Worm (Caenorhabditis elegans) whole organism, L3 larva: ENCODE data around the gene dsl-3.
"Not testable (repeated sequence)": the region's sequence is repeated elsewhere in the genome, so short reads cannot be mapped to it uniquely, and the experiment has no call there.

Source experiments
- R02D3.7 ChIP-seq: fragments of 150-350 bp; optimal IDR thresholded peaks from 2 replicates; lab custom pipeline; 2014; ENCODE audit warnings: missing biosample characterization, missing genetic modification characterization
- ZK546.5 ChIP-seq: sonication (generic microtip); optimal IDR thresholded peaks from 2 replicates; lab custom pipeline; 2017; ENCODE audit warnings: missing biosample characterization, missing genetic modification characterization
- ama-1 ChIP-seq: fragments of 150-350 bp; optimal IDR thresholded peaks from 2 replicates; lab custom pipeline; 2018
- ceh-28 ChIP-seq: fragments of 150-350 bp; optimal IDR thresholded peaks from 2 replicates; lab custom pipeline; 2014; ENCODE audit warnings: missing biosample characterization, missing genetic modification reagents, missing genetic modification characterization
- ceh-82 ChIP-seq: fragments of 150-350 bp; optimal IDR thresholded peaks from 2 replicates; lab custom pipeline; 2014; ENCODE audit warnings: missing biosample characterization, missing genetic modification characterization
- ceh-9 ChIP-seq: sonication (generic microtip); optimal IDR thresholded peaks from 2 replicates; lab custom pipeline; 2018; ENCODE audit warnings: missing biosample characterization, missing genetic modification characterization
- daf-12 ChIP-seq: fragments of 150-350 bp; optimal IDR thresholded peaks from 2 replicates; lab custom pipeline; 2014; ENCODE audit warnings: missing biosample characterization, missing genetic modification reagents, missing genetic modification characterization
- egl-27 ChIP-seq: sonication (generic microtip); optimal IDR thresholded peaks from 4 replicates; lab custom pipeline; 2017; ENCODE audit warnings: missing biosample characterization, missing genetic modification reagents, missing genetic modification characterization
- elt-1 ChIP-seq: fragments of 150-350 bp; optimal IDR thresholded peaks from 2 replicates; lab custom pipeline; 2014; ENCODE audit warnings: missing biosample characterization, missing genetic modification characterization
- elt-2 ChIP-seq: sonication (generic microtip); optimal IDR thresholded peaks from 2 replicates; lab custom pipeline; 2016; ENCODE audit warnings: missing genetic modification reagents, mild to moderate bottlenecking, missing genetic modification characterization, missing compliant biosample characterization
- elt-3 ChIP-seq, 3 experiments: fragments of 150-350 bp in 1 of 3; sonication (generic microtip) in 2 of 3; optimal IDR thresholded peaks; 2 replicates in 2 of 3; 4 replicates in 1 of 3; lab custom pipeline; 2014 to 2017; ENCODE audit warnings: missing biosample characterization in 3 of 3, missing genetic modification characterization in 3 of 3
- eor-1 ChIP-seq, 2 experiments: fragments of 150-350 bp; optimal IDR thresholded peaks; 2 replicates each; lab custom pipeline; 2014 to 2018; ENCODE audit warnings: missing biosample characterization in 2 of 2, missing genetic modification characterization in 2 of 2
- fkh-10 ChIP-seq: sonication (generic microtip); optimal IDR thresholded peaks from 2 replicates; lab custom pipeline; 2017; ENCODE audit warnings: missing biosample characterization, missing genetic modification reagents, missing genetic modification characterization
- jun-1 ChIP-seq: fragments of 150-350 bp; optimal IDR thresholded peaks from 2 replicates; lab custom pipeline; 2014; ENCODE audit warnings: missing biosample characterization, missing genetic modification reagents, missing genetic modification characterization
- lin-15B ChIP-seq: fragments of 150-350 bp; optimal IDR thresholded peaks from 2 replicates; lab custom pipeline; 2014; ENCODE audit warnings: missing biosample characterization, missing genetic modification characterization
- mdl-1 ChIP-seq: fragments of 150-350 bp; optimal IDR thresholded peaks from 2 replicates; lab custom pipeline; 2014; ENCODE audit warnings: missing biosample characterization, missing genetic modification characterization
- nfya-1 ChIP-seq: sonication (generic microtip); optimal IDR thresholded peaks from 2 replicates; lab custom pipeline; 2017; ENCODE audit warnings: missing genetic modification characterization, mild to moderate bottlenecking, missing compliant biosample characterization, antibody characterized with exemption, moderate library complexity; ENCODE audit not compliant: insufficient read depth
- nhr-11 ChIP-seq: fragments of 150-350 bp; optimal IDR thresholded peaks from 2 replicates; lab custom pipeline; 2014; ENCODE audit warnings: missing biosample characterization, missing genetic modification characterization
- nhr-237 ChIP-seq: fragments of 150-350 bp; optimal IDR thresholded peaks from 2 replicates; lab custom pipeline; 2014; ENCODE audit warnings: missing biosample characterization, missing genetic modification characterization
- nhr-28 ChIP-seq: fragments of 150-350 bp; optimal IDR thresholded peaks from 2 replicates; lab custom pipeline; 2014; ENCODE audit warnings: missing biosample characterization, missing genetic modification characterization
- nhr-43 ChIP-seq: sonication (generic microtip); optimal IDR thresholded peaks from 2 replicates; lab custom pipeline; 2016; ENCODE audit warnings: mild to moderate bottlenecking, missing genetic modification characterization, missing compliant biosample characterization; ENCODE audit not compliant: poor library complexity, severe bottlenecking
- nhr-67 ChIP-seq: fragments of 150-350 bp; optimal IDR thresholded peaks from 2 replicates; lab custom pipeline; 2014; ENCODE audit warnings: missing biosample characterization, missing genetic modification characterization
- nhr-76 ChIP-seq: fragments of 150-350 bp; sonication (generic microtip); optimal IDR thresholded peaks from 5 replicates; lab custom pipeline; 2014; ENCODE audit warnings: missing biosample characterization, missing genetic modification characterization
- nhr-77 ChIP-seq: fragments of 150-350 bp; optimal IDR thresholded peaks from 2 replicates; lab custom pipeline; 2014; ENCODE audit warnings: missing biosample characterization, missing genetic modification characterization
- pha-4 ChIP-seq: fragments of 150-350 bp; optimal IDR thresholded peaks from 2 replicates; lab custom pipeline; 2014; ENCODE audit warnings: missing biosample characterization, missing genetic modification reagents, missing genetic modification characterization
- pqm-1 ChIP-seq: fragments of 150-350 bp; optimal IDR thresholded peaks from 2 replicates; lab custom pipeline; 2017; ENCODE audit warnings: missing biosample characterization, missing genetic modification characterization, inconsistent platforms
- sea-2 ChIP-seq: fragments of 150-350 bp; sonication (generic microtip); optimal IDR thresholded peaks from 4 replicates; lab custom pipeline; 2014; ENCODE audit warnings: missing biosample characterization, missing genetic modification reagents, missing genetic modification characterization
- unc-39 ChIP-seq: sonication (generic microtip); optimal IDR thresholded peaks from 4 replicates; lab custom pipeline; 2017; ENCODE audit warnings: missing biosample characterization, missing genetic modification characterization
- ztf-11 ChIP-seq: fragments of 150-350 bp; optimal IDR thresholded peaks from 2 replicates; lab custom pipeline; 2014; ENCODE audit warnings: missing biosample characterization, missing genetic modification characterization
- ztf-4 ChIP-seq: fragments of 150-350 bp; optimal IDR thresholded peaks from 2 replicates; lab custom pipeline; 2014; ENCODE audit warnings: missing biosample characterization, missing genetic modification characterization

dsl-3 gene

ce11 chrIV:1609973-1610372 lies at the start of gene dsl-3:
Gene dsl-3, plus strand, starts transcription at chrIV:1610273.
- not testable (repeated sequence) for TF ChIP-seq nhr-28, ztf-11, ztf-4 (tag; lab: Kevin White, UChicago)

ce11 chrIV:1561884-1562283 lies 48.2 kb upstream of the dsl-3 start, which contains the start of gene hpo-6:
Gene hpo-6, plus strand, starts transcription at chrIV:1562184.
- no peak for TF ChIP-seq nhr-67 (tag; lab: Kevin White, UChicago)
- TF ChIP-seq elt-2 (tag; lab: Kevin White, UChicago): peak; percentile 20
- no peak for TF ChIP-seq R02D3.7 (tag; lab: Kevin White, UChicago)
- TF ChIP-seq pqm-1 (tag; lab: Kevin White, UChicago): peak; percentile 2
- TF ChIP-seq nhr-76 (tag; lab: Kevin White, UChicago): no peak
- TF ChIP-seq pha-4 (tag; lab: Kevin White, UChicago): no peak

ce11 chrIV:1563476-1564131 lies 46.5 kb upstream of the dsl-3 start, which contains the start of gene Y41D4B.15:
Gene Y41D4B.15, plus strand, starts transcription at chrIV:1564081.
- no peak for TF ChIP-seq pha-4 (tag; lab: Kevin White, UChicago)
- TF ChIP-seq nhr-67 (tag; lab: Kevin White, UChicago): no peak
- TF ChIP-seq fkh-10 (GFP tag; lab: Kevin White, UChicago): no peak
- TF ChIP-seq ZK546.5: no peak
- no peak for TF ChIP-seq ztf-11 (tag; lab: Kevin White, UChicago)
- no peak for TF ChIP-seq elt-1 (tag; lab: Kevin White, UChicago)
- TF ChIP-seq sea-2 (GFP tag; lab: Kevin White, UChicago): no peak
- TF ChIP-seq nhr-43 (tag; lab: Kevin White, UChicago): no peak
- TF ChIP-seq nhr-11: no peak
- no peak for TF ChIP-seq ceh-9 (tag; lab: Kevin White, UChicago)
- no peak for TF ChIP-seq egl-27 (tag; lab: Kevin White, UChicago)
- TF ChIP-seq jun-1 (tag; lab: Kevin White, UChicago): no peak
- no peak for TF ChIP-seq ceh-28 (tag; lab: Kevin White, UChicago)
- TF ChIP-seq nhr-76 (tag; lab: Kevin White, UChicago): no peak
- TF ChIP-seq nhr-28 (tag; lab: Kevin White, UChicago): no peak

- TF ChIP-seq lin-15B (tag; lab: Kevin White, UChicago) (no peak), daf-12 (tag; lab: Kevin White, UChicago) (no peak), nhr-43 (tag; lab: Kevin White, UChicago) (no peak), nhr-237 (tag; lab: Kevin White, UChicago) (no peak), unc-39 (tag; lab: Kevin White, UChicago) (no peak), sea-2 (GFP tag; lab: Kevin White, UChicago) (no peak), nhr-76 (tag; lab: Kevin White, UChicago) (no peak), ztf-4 (tag; lab: Kevin White, UChicago) (no peak), elt-2 (tag; lab: Kevin White, UChicago) (no peak), pha-4 (tag; lab: Kevin White, UChicago) (no peak)
Measured at ce11 chrIV:1565725-1566124, 44.3 kb upstream of the dsl-3 start.

- TF ChIP-seq egl-27 (tag; lab: Kevin White, UChicago) (no peak), nfya-1 (tag; lab: Kevin White, UChicago) (peak; percentile 96)
Measured at ce11 chrIV:1567577-1567976, 42.5 kb upstream of the dsl-3 start.

ce11 chrIV:1576731-1577130 lies 33.3 kb upstream of the dsl-3 start, which contains the start of gene Y41D4B.14:
Gene Y41D4B.14, plus strand, starts transcription at chrIV:1577031.
- TF ChIP-seq elt-3 (tag; optimal IDR thresholded peaks at IDR 0.05; lab: Kevin White, UChicago): no peak
- no peak for TF ChIP-seq ztf-11 (tag; lab: Kevin White, UChicago)
- TF ChIP-seq nhr-11: no peak
- TF ChIP-seq eor-1 (tag; optimal IDR thresholded peaks at IDR 0.05; lab: Kevin White, UChicago): no peak
- TF ChIP-seq unc-39 (tag; lab: Kevin White, UChicago): no peak
- no peak for TF ChIP-seq nhr-77 (tag; lab: Kevin White, UChicago)
- TF ChIP-seq ceh-82 (tag; lab: Kevin White, UChicago): no peak
- no peak for TF ChIP-seq ama-1
- no peak for TF ChIP-seq mdl-1
- no peak for TF ChIP-seq egl-27 (tag; lab: Kevin White, UChicago)
- TF ChIP-seq nhr-67 (tag; lab: Kevin White, UChicago): no peak
